Comparison of ENCODE assay signal across 2 worm cellular contexts in genomic region chrII:578803-579202, ce11.
A peak's percentile ranks its signal among the peaks of the same experiment; 100 is the strongest.
TF ChIP-seq lines count a peak whose summit lies in the region.

No protein-coding gene starts in this region.

TF ChIP-seq in whole organism, L4 larva, 104 proteins besides CTCF, POLR2A, EP300 and RAD21:
- TF ChIP-seq set-16 (GFP tag; IDR thresholded peaks at IDR 0.05; lab: Robert Waterston, UW) (peak; percentile 77), snpc-1.2 (GFP tag; IDR thresholded peaks at IDR 0.05; lab: Robert Waterston, UW) (no peak), nhr-25 (tag; optimal IDR thresholded peaks at IDR 0.05; lab: Kevin White, UChicago; ENCODE audit: borderline replicate concordance, insufficient read depth) (no peak), dpl-1 (GFP tag; optimal IDR thresholded peaks at IDR 0.05; lab: Kevin White, UChicago) (no peak), dmd-8 (GFP tag; IDR thresholded peaks at IDR 0.05; lab: Robert Waterston, UW) (no peak), ceh-62 (tag; optimal IDR thresholded peaks at IDR 0.05; lab: Kevin White, UChicago) (no peak), zip-11 (GFP tag; IDR thresholded peaks at IDR 0.05; lab: Robert Waterston, UW) (no peak), nhr-10 (tag; optimal IDR thresholded peaks at IDR 0.05; lab: Kevin White, UChicago) (no peak), F37D6.2 (tag; optimal IDR thresholded peaks at IDR 0.05; lab: Kevin White, UChicago) (no peak), madf-5 (GFP tag; IDR thresholded peaks at IDR 0.05; lab: Robert Waterston, UW) (no peak), Y75B8A.6 (GFP tag; IDR thresholded peaks at IDR 0.05; lab: Robert Waterston, UW) (no peak), jun-1 (tag; optimal IDR thresholded peaks at IDR 0.05; lab: Kevin White, UChicago) (no peak), ZK546.5 (tag; optimal IDR thresholded peaks at IDR 0.05; lab: Kevin White, UChicago) (no peak), lin-38 (GFP tag; IDR thresholded peaks at IDR 0.05; lab: Robert Waterston, UW) (0 out of 2 replicates have a peak, but pooled peaks have one; percentile 2), nhr-41 (GFP tag; IDR thresholded peaks at IDR 0.05; lab: Robert Waterston, UW) (no peak), dmd-6 (GFP tag; IDR thresholded peaks at IDR 0.05; lab: Robert Waterston, UW) (no peak), dmd-9 (GFP tag; IDR thresholded peaks at IDR 0.05; lab: Robert Waterston, UW) (0 out of 2 replicates have a peak, but pooled peaks have one; percentile 26)
TF ChIP-seq in whole organism, L4 larva: peak in this region for 3.

TF ChIP-seq in whole organism, young adult, 124 proteins besides CTCF, POLR2A, EP300 and RAD21:
- peak; percentile 33; the same call in 1 of the 2 replicates for TF ChIP-seq zfh-2 (GFP tag; conservative IDR thresholded peaks at IDR 0.05; lab: Robert Waterston, UW)
- no peak for TF ChIP-seq ceh-91 (GFP tag; IDR thresholded peaks at IDR 0.05; lab: Robert Waterston, UW)
- 0 out of 2 replicates have a peak, but pooled peaks have one; percentile 3 for TF ChIP-seq lin-26 (GFP tag; IDR thresholded peaks at IDR 0.05; lab: Robert Waterston, UW)
